Worm (Caenorhabditis elegans): ENCODE data around the gene pnc-1.

The pnc-1 gene

ce11 chrIV:189087-189486 lies 4.8 kb downstream of the pnc-1 start:
- no peak for TF ChIP-seq egl-27 (tag; optimal IDR thresholded peaks at IDR 0.05)
- TF ChIP-seq dmd-6 (GFP tag; IDR thresholded peaks at IDR 0.05), result peak; percentile 69

ce11 chrIV:192046-192445 lies 7.8 kb downstream of the pnc-1 start, which contains the start of gene Y38C1AA.12:
Gene Y38C1AA.12, plus strand, starts transcription at chrIV:192256.
- TF ChIP-seq nhr-102 (tag; optimal IDR thresholded peaks at IDR 0.05) (peak; percentile 57), dpl-1 (GFP tag; optimal IDR thresholded peaks at IDR 0.05) (peak; percentile 75), daf-19 (GFP tag; conservative IDR thresholded peaks at IDR 0.05) (no peak), R02D3.7 (tag; optimal IDR thresholded peaks at IDR 0.05) (no peak), dve-1 (tag; optimal IDR thresholded peaks at IDR 0.05; ENCODE audit: insufficient read depth) (peak; percentile 57), daf-16 (GFP tag; optimal IDR thresholded peaks at IDR 0.05) (peak; percentile 51 to 62), daf-16 (tag; optimal IDR thresholded peaks at IDR 0.05) (peak; percentile 74), lin-13 (GFP tag; optimal IDR thresholded peaks at IDR 0.05) (no peak), duxl-1 (tag; optimal IDR thresholded peaks at IDR 0.05; ENCODE audit: poor library complexity) (peak; percentile 56), zfp-3 (GFP tag; conservative IDR thresholded peaks at IDR 0.05) (peak; percentile 67; the same call in 1 of the 2 replicates), nhr-10 (tag; optimal IDR thresholded peaks at IDR 0.05) (no peak), madf-9 (GFP tag; conservative IDR thresholded peaks at IDR 0.05) (peak; percentile 67), Y105C5A.15 (GFP tag; IDR thresholded peaks at IDR 0.05) (no peak), nhr-28 (tag; optimal IDR thresholded peaks at IDR 0.05) (peak; percentile 27), fkh-10 (GFP tag; optimal IDR thresholded peaks at IDR 0.05) (peak; percentile 53), hif-1 (tag; optimal IDR thresholded peaks at IDR 0.05) (peak in 1 of 2 experiments; percentile 92), hmg-1.1 (GFP tag; IDR thresholded peaks at IDR 0.05) (0 out of 2 replicates have a peak, but pooled peaks have one; percentile 44), zip-11 (GFP tag; IDR thresholded peaks at IDR 0.05) (no peak), mes-2 (tag; optimal IDR thresholded peaks at IDR 0.05; ENCODE audit: poor library complexity, severe bottlenecking) (peak; percentile 99), lir-3 (tag; optimal IDR thresholded peaks at IDR 0.05) (no peak), F37D6.2 (tag; optimal IDR thresholded peaks at IDR 0.05) (peak; percentile 48), T20F7.1 (GFP tag; optimal IDR thresholded peaks at IDR 0.05) (peak; percentile 98), tra-1 (GFP tag; IDR thresholded peaks at IDR 0.05) (0 out of 2 replicates have a peak, but pooled peaks have one; percentile 47), rbr-2 (tag; optimal IDR thresholded peaks at IDR 0.05) (peak; percentile 70), snpc-4 (tag; optimal IDR thresholded peaks at IDR 0.05) (no peak), mep-1 (tag; optimal IDR thresholded peaks at IDR 0.05) (peak; percentile 66), ZK337.2 (GFP tag; IDR thresholded peaks at IDR 0.05) (peak; percentile 95), ceh-44 (GFP tag; IDR thresholded peaks at IDR 0.05) (peak; percentile 58; the same call in 1 of the 2 replicates), Y75B8A.6 (GFP tag; IDR thresholded peaks at IDR 0.05) (no peak), nhr-6 (tag; optimal IDR thresholded peaks at IDR 0.05) (peak; percentile 72), F49E8.2 (tag; optimal IDR thresholded peaks at IDR 0.05; ENCODE audit: borderline replicate concordance) (peak; percentile 56), ama-1 (optimal IDR thresholded peaks at IDR 0.05) (peak; percentile 16), T26A8.4 (GFP tag; IDR thresholded peaks at IDR 0.05) (no peak), dmd-6 (GFP tag; IDR thresholded peaks at IDR 0.05) (peak; percentile 84), ctbp-1 (GFP tag; IDR thresholded peaks at IDR 0.05) (0 out of 2 replicates have a peak, but pooled peaks have one; percentile 18), lin-38 (GFP tag; IDR thresholded peaks at IDR 0.05) (peak; percentile 78), hlh-30 (tag; optimal IDR thresholded peaks at IDR 0.05; ENCODE audit: insufficient read depth) (peak; percentile 37), vab-7 (GFP tag; IDR thresholded peaks at IDR 0.05) (0 out of 2 replicates have a peak, but pooled peaks have one; percentile 10), lin-39 (tag; optimal IDR thresholded peaks at IDR 0.05) (no peak), lin-1 (GFP tag; IDR thresholded peaks at IDR 0.05) (peak; percentile 22; the same call in 1 of the 2 replicates), sdz-12 (GFP tag; optimal IDR thresholded peaks at IDR 0.05) (peak; percentile 80), pqm-1 (tag; optimal IDR thresholded peaks at IDR 0.05) (no peak), lsy-2 (tag; optimal IDR thresholded peaks at IDR 0.05) (peak in 1 of 2 experiments; percentile 85), nhr-77 (tag; optimal IDR thresholded peaks at IDR 0.05) (peak; percentile 69), dmd-9 (GFP tag; IDR thresholded peaks at IDR 0.05) (peak; percentile 91), Y48G9A.11 (GFP tag; IDR thresholded peaks at IDR 0.05) (peak; percentile 98), ceh-28 (tag; optimal IDR thresholded peaks at IDR 0.05) (no peak), dmd-8 (GFP tag; IDR thresholded peaks at IDR 0.05) (no peak)

All from whole organism, L4 larva.